Worm (Caenorhabditis elegans) whole organism, midembryonic: ENCODE data around the gene nlp-36.

ENCODE experiments used
- T22C8.4 ChIP-seq: fragments of 200-800 bp; sonication (Bioruptor generic); IDR thresholded peaks from 2 replicates; pipeline ENCODE4 v1.3.6; 2022; ENCODE audit warnings: missing genetic modification characterization, missing compliant biosample characterization
- cog-1 ChIP-seq: sonication (generic microtip); optimal IDR thresholded peaks from 2 replicates; lab custom pipeline; 2016; ENCODE audit warnings: missing genetic modification characterization, missing compliant biosample characterization
- flt-1 ChIP-seq: fragments of 200-800 bp; sonication (Bioruptor generic); IDR thresholded peaks from 2 replicates; pipeline ENCODE4 v1.3.6; 2022; ENCODE audit warnings: missing genetic modification characterization, missing compliant biosample characterization
- klf-2 ChIP-seq: fragments of 200-800 bp; sonication (Bioruptor generic); conservative IDR thresholded peaks from 2 replicates; pipeline ENCODE4 v1.3.6; 2022; ENCODE audit warnings: missing genetic modification reagents, missing genetic modification characterization, missing compliant biosample characterization
- med-1 ChIP-seq: sonication (generic microtip); optimal IDR thresholded peaks from 2 replicates; lab custom pipeline; 2017; ENCODE audit warnings: missing genetic modification characterization, mild to moderate bottlenecking, missing compliant biosample characterization, antibody characterized with exemption, missing genetic modification reagents; ENCODE audit not compliant: insufficient read depth
- ref-1 ChIP-seq: fragments of 200-800 bp; sonication (Bioruptor generic); conservative IDR thresholded peaks from 2 replicates; pipeline ENCODE4 v1.3.6; 2022; ENCODE audit warnings: missing genetic modification reagents, missing genetic modification characterization, missing compliant biosample characterization
- tab-1 ChIP-seq: fragments of 200-800 bp; sonication (Bioruptor generic); IDR thresholded peaks from 2 replicates; pipeline ENCODE4 v1.3.6; 2022; ENCODE audit warnings: missing genetic modification characterization, missing compliant biosample characterization
- ztf-23 ChIP-seq: fragments of 200-800 bp; sonication (Bioruptor generic); IDR thresholded peaks from 2 replicates; pipeline ENCODE4 v1.3.6; 2022; ENCODE audit warnings: missing genetic modification reagents, missing genetic modification characterization, missing compliant biosample characterization
- ztf-29 ChIP-seq: fragments of 200-800 bp; sonication (Bioruptor generic); IDR thresholded peaks from 2 replicates; pipeline ENCODE4 v1.3.6; 2022; ENCODE audit warnings: missing genetic modification reagents, missing genetic modification characterization, missing compliant biosample characterization

DNA sequence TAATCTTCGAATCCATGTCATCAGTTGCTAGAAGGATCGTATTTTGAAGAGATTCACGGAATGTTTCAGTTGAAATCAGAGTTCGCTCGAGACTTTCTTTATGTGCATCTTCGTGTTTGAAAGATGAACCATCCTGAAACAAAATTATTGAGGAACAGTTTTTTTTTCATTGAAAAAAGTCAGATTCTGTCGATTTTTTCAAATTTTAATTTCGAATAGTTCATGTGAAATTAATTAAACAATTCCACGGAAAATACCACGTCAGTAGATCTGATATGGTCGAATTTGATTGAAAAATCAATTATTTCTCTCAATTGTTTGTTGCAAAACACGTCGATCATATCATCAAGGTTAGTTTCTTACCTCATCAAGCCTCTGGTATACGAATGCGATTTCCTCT is 49.1 kb upstream of the nlp-36 start, which contains the start of gene F54C8.1:
- no peak for TF ChIP-seq klf-2 (GFP tag; lab: Robert Waterston, UW)
- TF ChIP-seq ztf-29 (GFP tag; lab: Robert Waterston, UW), result no peak
- no peak for TF ChIP-seq tab-1 (GFP tag; lab: Robert Waterston, UW)
- TF ChIP-seq med-1 (GFP tag; lab: Kevin White, UChicago), result no peak
- no peak for TF ChIP-seq cog-1 (tag; lab: Kevin White, UChicago)
- no peak for TF ChIP-seq ztf-23 (GFP tag; lab: Robert Waterston, UW)
- no peak for TF ChIP-seq flt-1 (GFP tag; lab: Robert Waterston, UW)
- TF ChIP-seq ref-1, result no peak
- no peak for TF ChIP-seq T22C8.4 (GFP tag; lab: Robert Waterston, UW)
